Fruit fly (Drosophila melanogaster): ENCODE data around the gene CG14210.

CG14210 gene

dm6 chrX:19637434-19638327, 21.7 kb downstream of the CG14210 start (continued):
- TF ChIP-seq bab2 (GFP tag; optimal IDR thresholded peaks at IDR 0.05) (no peak), luna (GFP tag; optimal IDR thresholded peaks at IDR 0.05) (no peak), da (GFP tag; optimal IDR thresholded peaks at IDR 0.05) (no peak), CG34376 (GFP tag; optimal IDR thresholded peaks at IDR 0.05) (peak; percentile 47), p53 (GFP tag; optimal IDR thresholded peaks at IDR 0.05) (no peak), D19B (GFP tag; optimal IDR thresholded peaks at IDR 0.05) (no peak), CG43689 (GFP tag; IDR thresholded peaks at IDR 0.05) (no peak), CG34224 (GFP tag; IDR thresholded peaks at IDR 0.05; ENCODE audit: partially characterized antibody) (0 out of 3 replicates have a peak, but pooled peaks have one; percentile 21), D (optimal IDR thresholded peaks at IDR 0.05) (peak; percentile 19), D (GFP tag; optimal IDR thresholded peaks at IDR 0.05) (no peak), Drgx (GFP tag; IDR thresholded peaks at IDR 0.05) (0 out of 2 replicates have a peak, but pooled peaks have one; percentile 11), chm (GFP tag; IDR thresholded peaks at IDR 0.05) (0 out of 2 replicates have a peak, but pooled peaks have one; percentile 8), Hr3 (GFP tag; optimal IDR thresholded peaks at IDR 0.05) (no peak), ems (GFP tag; optimal IDR thresholded peaks at IDR 0.05) (no peak), CG11456 (GFP tag; IDR thresholded peaks at IDR 0.05) (no peak), cato (GFP tag; optimal IDR thresholded peaks at IDR 0.05; ENCODE audit: borderline replicate concordance) (no peak), CG7357 (GFP tag; IDR thresholded peaks at IDR 0.05) (no peak), Trl (optimal IDR thresholded peaks at IDR 0.05) (peak in 1 of 2 experiments; percentile 65), Trl (GFP tag; optimal IDR thresholded peaks at IDR 0.05) (no peak), ssp (GFP tag; IDR thresholded peaks at IDR 0.05) (no peak), HLHmδ (GFP tag; optimal IDR thresholded peaks at IDR 0.05) (peak; percentile 57), Sox100B (GFP tag; optimal IDR thresholded peaks at IDR 0.05) (no peak), YL-1 (GFP tag; optimal IDR thresholded peaks at IDR 0.05) (peak; percentile 18), tap (tag; optimal IDR thresholded peaks at IDR 0.05) (no peak), CG14965 (GFP tag; optimal IDR thresholded peaks at IDR 0.05; ENCODE audit: borderline replicate concordance) (no peak), so (GFP tag; IDR thresholded peaks at IDR 0.05) (no peak), CG15479 (GFP tag; optimal IDR thresholded peaks at IDR 0.05) (peak; percentile 95), Chrac-16 (GFP tag; optimal IDR thresholded peaks at IDR 0.05) (no peak), Adf1 (GFP tag; IDR thresholded peaks at IDR 0.05) (peak; percentile 77), dm (GFP tag; optimal IDR thresholded peaks at IDR 0.05) (no peak), CG7745 (tag; optimal IDR thresholded peaks at IDR 0.05) (no peak), HmgZ (tag; optimal IDR thresholded peaks at IDR 0.05) (peak; percentile 15), sens (GFP tag) (peak; percentile 4), CG32532 (GFP tag; IDR thresholded peaks at IDR 0.05) (no peak), CG18599 (GFP tag; optimal IDR thresholded peaks at IDR 0.05) (peak; percentile 4), CG8478 (optimal IDR thresholded peaks at IDR 0.05) (peak; percentile 95), otp (GFP tag; IDR thresholded peaks at IDR 0.05) (no peak), dmrt99B (tag; optimal IDR thresholded peaks at IDR 0.05) (no peak), Ptx1 (GFP tag; IDR thresholded peaks at IDR 0.05) (no peak), Gug (GFP tag; IDR thresholded peaks at IDR 0.05) (no peak), CG13296 (GFP tag; optimal IDR thresholded peaks at IDR 0.05) (no peak), CG17385 (GFP tag; optimal IDR thresholded peaks at IDR 0.05) (peak; percentile 93), Eip74EF (GFP tag; optimal IDR thresholded peaks at IDR 0.05) (no peak), CG1832 (GFP tag; optimal IDR thresholded peaks at IDR 0.05) (no peak), unc-4 (GFP tag; IDR thresholded peaks at IDR 0.05; ENCODE audit: partially characterized antibody) (no peak), CG8388 (GFP tag; optimal IDR thresholded peaks at IDR 0.05) (no peak), chn (GFP tag; optimal IDR thresholded peaks at IDR 0.05) (no peak), rib (GFP tag; IDR thresholded peaks at IDR 0.05) (peak; percentile 34; the same call in 1 of the 2 replicates), pros (GFP tag; optimal IDR thresholded peaks at IDR 0.05) (peak; percentile 56), tin (GFP tag; optimal IDR thresholded peaks at IDR 0.05) (no peak)

Data from whole organism, embryonic.